Worm (Caenorhabditis elegans) whole organism, L1 larva: ENCODE measurements around the gene scl-5.
A peak's percentile ranks its signal among the peaks of the same experiment; 100 is the strongest.

Experiments
- C04F5.9 ChIP-seq: sonication (generic microtip); optimal IDR thresholded peaks from 2 replicates; lab custom pipeline; 2016; ENCODE audit warnings: missing genetic modification characterization, missing compliant biosample characterization
- C16A3.4 ChIP-seq: fragments of 150-350 bp; optimal IDR thresholded peaks from 2 replicates; lab custom pipeline; 2014; ENCODE audit warnings: missing biosample characterization, missing genetic modification characterization
- aha-1 ChIP-seq: fragments of 150-350 bp; optimal IDR thresholded peaks from 2 replicates; lab custom pipeline; 2014; ENCODE audit warnings: missing biosample characterization, missing genetic modification characterization
- alr-1 ChIP-seq: fragments of 200-800 bp; sonication (Bioruptor generic); optimal IDR thresholded peaks from 2 replicates; lab custom pipeline; 2018; ENCODE audit warnings: borderline replicate concordance, mild to moderate bottlenecking, missing genetic modification characterization, missing compliant biosample characterization
- aly-2 ChIP-seq: fragments of 150-350 bp; optimal IDR thresholded peaks from 2 replicates; lab custom pipeline; 2014; ENCODE audit warnings: missing biosample characterization, missing genetic modification characterization
- blmp-1 ChIP-seq: fragments of 150-350 bp; optimal IDR thresholded peaks from 2 replicates; lab custom pipeline; 2014; ENCODE audit warnings: missing biosample characterization, missing genetic modification characterization
- ceh-88 ChIP-seq: fragments of 200-800 bp; sonication (Bioruptor generic); IDR thresholded peaks from 2 replicates; pipeline ENCODE4 v1.3.6; 2022; ENCODE audit warnings: missing genetic modification characterization, missing compliant biosample characterization
- ceh-90 ChIP-seq: sonication (generic microtip); optimal IDR thresholded peaks from 2 replicates; lab custom pipeline; 2016; ENCODE audit warnings: missing genetic modification characterization, missing compliant biosample characterization
- dpl-1 ChIP-seq, 3 experiments: fragments of 150-350 bp in 2 of 3; sonication (generic microtip) in 1 of 3; optimal IDR thresholded peaks; 2 replicates each; lab custom pipeline; 2014 to 2017; ENCODE audit warnings: missing biosample characterization in 3 of 3, missing genetic modification characterization in 3 of 3, missing genetic modification reagents in 3 of 3
- dsc-1 ChIP-seq: sonication (generic microtip); optimal IDR thresholded peaks from 2 replicates; lab custom pipeline; 2016; ENCODE audit warnings: mild to moderate bottlenecking, missing genetic modification characterization, missing compliant biosample characterization
- efl-1 ChIP-seq, 4 experiments: fragments of 150-350 bp; optimal IDR thresholded peaks in 3 of 4; peaks in 1 of 4; 1 replicate in 1 of 4; 2 replicates in 3 of 4; lab custom pipeline; 2014; ENCODE audit warnings: missing biosample characterization in 2 of 4, missing genetic modification characterization in 2 of 4, missing genetic modification reagents in 2 of 4
- egl-13 ChIP-seq: sonication (generic microtip); optimal IDR thresholded peaks from 2 replicates; lab custom pipeline; 2016; ENCODE audit warnings: missing genotype, missing genetic modification reagents, missing genetic modification characterization, missing compliant biosample characterization
- elt-3 ChIP-seq, 6 experiments: fragments of 150-350 bp in 1 of 6; sonication (generic microtip); optimal IDR thresholded peaks; 2 replicates each; lab custom pipeline; 2017 to 2018; ENCODE audit warnings: missing biosample characterization in 6 of 6, missing genetic modification characterization in 6 of 6, inconsistent platforms in 1 of 6
- fkh-10 ChIP-seq: sonication (generic microtip); optimal IDR thresholded peaks from 2 replicates; lab custom pipeline; 2017; ENCODE audit warnings: missing biosample characterization, missing genetic modification reagents, missing genetic modification characterization
- fkh-4 ChIP-seq: sonication (generic microtip); optimal IDR thresholded peaks from 2 replicates; lab custom pipeline; 2016; ENCODE audit warnings: missing compliant biosample characterization, missing genetic modification characterization, borderline replicate concordance
- fkh-8 ChIP-seq: sonication (generic microtip); optimal IDR thresholded peaks from 2 replicates; lab custom pipeline; 2016; ENCODE audit warnings: mild to moderate bottlenecking, missing genetic modification characterization, missing compliant biosample characterization
- hlh-17 ChIP-seq: fragments of 200-800 bp; sonication (Bioruptor generic); optimal IDR thresholded peaks from 2 replicates; lab custom pipeline; 2018; ENCODE audit warnings: missing genetic modification characterization, mild to moderate bottlenecking, missing compliant biosample characterization, moderate library complexity, borderline replicate concordance
- hpl-2 ChIP-seq: fragments of 150-350 bp; optimal IDR thresholded peaks from 2 replicates; lab custom pipeline; 2014; ENCODE audit warnings: missing biosample characterization, missing genetic modification reagents, missing genetic modification characterization
- irx-1 ChIP-seq: sonication (generic microtip); optimal IDR thresholded peaks from 2 replicates; lab custom pipeline; 2016; ENCODE audit warnings: missing genetic modification characterization, missing compliant biosample characterization
- isw-1 ChIP-seq: fragments of 200-800 bp; sonication (Bioruptor generic); IDR thresholded peaks from 2 replicates; pipeline ENCODE4 v1.3.6; 2022; ENCODE audit warnings: missing genetic modification characterization, missing compliant biosample characterization
- lin-13 ChIP-seq: fragments of 150-350 bp; optimal IDR thresholded peaks from 2 replicates; lab custom pipeline; 2014; ENCODE audit warnings: missing biosample characterization, missing genetic modification reagents, missing genetic modification characterization
- lin-14 ChIP-seq: fragments of 200-800 bp; sonication (Bioruptor generic); optimal IDR thresholded peaks from 2 replicates; lab custom pipeline; 2018; ENCODE audit warnings: mild to moderate bottlenecking, missing genetic modification characterization, moderate library complexity, missing compliant biosample characterization
- lin-15B ChIP-seq: fragments of 150-350 bp; sonication (generic microtip); optimal IDR thresholded peaks from 3 replicates; lab custom pipeline; 2014; ENCODE audit warnings: missing biosample characterization, missing genetic modification characterization
- lin-35 ChIP-seq, 2 experiments: fragments of 150-350 bp; optimal IDR thresholded peaks; 2 replicates each; lab custom pipeline; 2014; ENCODE audit warnings: missing biosample characterization in 2 of 2, missing genetic modification characterization in 2 of 2, missing genetic modification reagents in 2 of 2
- lsy-2 ChIP-seq, 2 experiments: fragments of 150-350 bp; optimal IDR thresholded peaks; 2 replicates each; lab custom pipeline; 2014; ENCODE audit warnings: missing biosample characterization in 2 of 2, missing genetic modification characterization in 2 of 2
- mdl-1 ChIP-seq, 2 experiments: fragments of 150-350 bp; optimal IDR thresholded peaks; 2 replicates each; lab custom pipeline; 2014 to 2017; ENCODE audit warnings: missing biosample characterization in 2 of 2, missing genetic modification characterization in 2 of 2, inconsistent platforms in 1 of 2
- mef-2 ChIP-seq: fragments of 150-350 bp; optimal IDR thresholded peaks from 2 replicates; lab custom pipeline; 2014; ENCODE audit warnings: missing biosample characterization, missing genetic modification characterization
- nhr-11 ChIP-seq: fragments of 150-350 bp; optimal IDR thresholded peaks from 2 replicates; lab custom pipeline; 2014; ENCODE audit warnings: missing biosample characterization, missing genetic modification characterization
- nhr-19 ChIP-seq: fragments of 200-800 bp; sonication (Bioruptor generic); conservative IDR thresholded peaks from 2 replicates; pipeline ENCODE4 v1.3.6; 2022; ENCODE audit warnings: missing genetic modification characterization, missing compliant biosample characterization
- nhr-20 ChIP-seq: sonication (generic microtip); optimal IDR thresholded peaks from 2 replicates; lab custom pipeline; 2016; ENCODE audit warnings: mild to moderate bottlenecking, missing genetic modification characterization, missing compliant biosample characterization
- nhr-28 ChIP-seq: fragments of 150-350 bp; optimal IDR thresholded peaks from 2 replicates; lab custom pipeline; 2014; ENCODE audit warnings: missing biosample characterization, missing genetic modification characterization
- nhr-47 ChIP-seq: sonication (generic microtip); optimal IDR thresholded peaks from 2 replicates; lab custom pipeline; 2016; ENCODE audit warnings: mild to moderate bottlenecking, missing genetic modification characterization, moderate library complexity, missing compliant biosample characterization
- nhr-71 ChIP-seq: sonication (generic microtip); optimal IDR thresholded peaks from 2 replicates; lab custom pipeline; 2016; ENCODE audit warnings: mild to moderate bottlenecking, missing genetic modification characterization, moderate library complexity, missing compliant biosample characterization
- nhr-76 ChIP-seq: sonication (generic microtip); optimal IDR thresholded peaks from 2 replicates; lab custom pipeline; 2017; ENCODE audit warnings: missing biosample characterization, missing genetic modification characterization
- nhr-77 ChIP-seq: fragments of 150-350 bp; optimal IDR thresholded peaks from 2 replicates; lab custom pipeline; 2014; ENCODE audit warnings: missing biosample characterization, missing genetic modification characterization
- rnt-1 ChIP-seq: sonication (generic microtip); optimal IDR thresholded peaks from 2 replicates; lab custom pipeline; 2016; ENCODE audit warnings: mild to moderate bottlenecking, missing genetic modification characterization, moderate library complexity, missing compliant biosample characterization
- snpc-4 ChIP-seq: fragments of 150-350 bp; optimal IDR thresholded peaks from 2 replicates; lab custom pipeline; 2014; ENCODE audit warnings: missing biosample characterization, missing genetic modification characterization
- snu-23 ChIP-seq: sonication (generic microtip); optimal IDR thresholded peaks from 2 replicates; lab custom pipeline; 2016; ENCODE audit warnings: missing genetic modification characterization, missing compliant biosample characterization
- sox-4 ChIP-seq: sonication (generic microtip); optimal IDR thresholded peaks from 2 replicates; lab custom pipeline; 2016; ENCODE audit warnings: missing genetic modification characterization, missing compliant biosample characterization
- sptf-1 ChIP-seq: fragments of 150-350 bp; optimal IDR thresholded peaks from 2 replicates; lab custom pipeline; 2014; ENCODE audit warnings: missing biosample characterization, missing genetic modification characterization
- swsn-7 ChIP-seq: sonication (generic microtip); optimal IDR thresholded peaks from 2 replicates; lab custom pipeline; 2016; ENCODE audit warnings: missing genetic modification characterization, missing compliant biosample characterization
- unc-130 ChIP-seq: fragments of 150-350 bp; optimal IDR thresholded peaks from 2 replicates; lab custom pipeline; 2017; ENCODE audit warnings: missing biosample characterization, missing genetic modification characterization, inconsistent platforms
- unc-62 ChIP-seq: fragments of 150-350 bp; optimal IDR thresholded peaks from 2 replicates; lab custom pipeline; 2014; ENCODE audit warnings: missing biosample characterization, missing genetic modification reagents, missing genetic modification characterization
- vab-15 ChIP-seq: sonication (generic microtip); optimal IDR thresholded peaks from 2 replicates; lab custom pipeline; 2017; ENCODE audit warnings: missing genotype, mild to moderate bottlenecking, missing genetic modification characterization, missing compliant biosample characterization
- xbp-1 ChIP-seq: sonication (generic microtip); optimal IDR thresholded peaks from 2 replicates; lab custom pipeline; 2016; ENCODE audit warnings: missing genetic modification characterization, missing compliant biosample characterization
- ztf-4 ChIP-seq: fragments of 150-350 bp; optimal IDR thresholded peaks from 2 replicates; lab custom pipeline; 2014; ENCODE audit warnings: missing biosample characterization, missing genetic modification characterization

scl-5 gene

ce11 chrIV:13109751-13110150 lies 45.9 kb downstream of the scl-5 start, which contains the start of gene best-1 (continued):
- TF ChIP-seq elt-3 (tag; optimal IDR thresholded peaks at IDR 0.05; lab: Kevin White, UChicago) (peak in 4 of 6 experiments; percentile 34 to 69 (median 50)), hlh-17 (no peak), efl-1 (optimal IDR thresholded peaks at IDR 0.05; lab: Kevin White, UChicago) (no peak), efl-1 (GFP tag; optimal IDR thresholded peaks at IDR 0.05 in 1 of 2; lab: Kevin White, UChicago) (no peak), sptf-1 (tag; lab: Kevin White, UChicago) (no peak)

- peak in 1 of 2 experiments; percentile 19 for TF ChIP-seq lsy-2 (tag; optimal IDR thresholded peaks at IDR 0.05; lab: Kevin White, UChicago)
- TF ChIP-seq C04F5.9 (tag; lab: Kevin White, UChicago), result no peak
- no peak for TF ChIP-seq rnt-1 (tag; lab: Kevin White, UChicago)
- TF ChIP-seq lin-14 (GFP tag; lab: Kevin White, UChicago), result peak; percentile 11
- no peak for TF ChIP-seq hpl-2 (GFP tag; lab: Kevin White, UChicago)
- no peak for TF ChIP-seq alr-1 (tag; lab: Kevin White, UChicago)
- no peak for TF ChIP-seq sox-4 (tag; lab: Kevin White, UChicago)
- TF ChIP-seq ztf-4 (tag; lab: Kevin White, UChicago), result no peak
- peak; percentile 27; the same call in 1 of the 2 replicates for TF ChIP-seq nhr-19
- no peak for TF ChIP-seq nhr-76
- TF ChIP-seq swsn-7 (tag; lab: Kevin White, UChicago), result no peak
- TF ChIP-seq lin-13, result no peak
- TF ChIP-seq mef-2 (tag; lab: Kevin White, UChicago), result no peak
- no peak for TF ChIP-seq unc-62 (GFP tag; lab: Kevin White, UChicago)
- TF ChIP-seq blmp-1 (tag; lab: Kevin White, UChicago), result peak; percentile 74
- TF ChIP-seq snu-23 (GFP tag; lab: Kevin White, UChicago), result peak; percentile 15
- no peak for TF ChIP-seq nhr-28
- peak in 3 of 6 experiments; percentile 66 to 82 (median 66) for TF ChIP-seq elt-3 (tag; optimal IDR thresholded peaks at IDR 0.05; lab: Kevin White, UChicago)
- peak; percentile 19 for TF ChIP-seq nhr-20 (tag; lab: Kevin White, UChicago)
- TF ChIP-seq aha-1 (tag; lab: Kevin White, UChicago), result no peak
- TF ChIP-seq nhr-47 (tag; lab: Kevin White, UChicago), result no peak
- no peak for TF ChIP-seq hlh-17
- no peak for TF ChIP-seq fkh-8 (tag; lab: Kevin White, UChicago)
- no peak for TF ChIP-seq fkh-4 (tag; lab: Kevin White, UChicago)
- peak; percentile 1 for TF ChIP-seq unc-130 (tag; lab: Kevin White, UChicago)
- TF ChIP-seq dpl-1 (GFP tag; optimal IDR thresholded peaks at IDR 0.05; lab: Kevin White, UChicago), result no peak
- no peak for TF ChIP-seq snpc-4
- TF ChIP-seq irx-1, result no peak
- TF ChIP-seq C16A3.4 (tag; lab: Kevin White, UChicago), result no peak
- TF ChIP-seq xbp-1 (tag; lab: Kevin White, UChicago), result no peak
- TF ChIP-seq nhr-11, result no peak
- TF ChIP-seq ceh-90 (tag; lab: Kevin White, UChicago), result no peak
- no peak for TF ChIP-seq lin-35 (GFP tag; optimal IDR thresholded peaks at IDR 0.05; lab: Kevin White, UChicago)
These were observed 47.1 kb downstream of the scl-5 start for ce11 chrIV:13110876-13111275.

ce11 chrIV:13112982-13113381 lies 49.2 kb downstream of the scl-5 start, which contains the start of gene best-2:
TSS of gene best-2 (minus strand) at chrIV:13113082.
- TF ChIP-seq nhr-71 (tag; lab: Kevin White, UChicago) (no peak), ceh-90 (tag; lab: Kevin White, UChicago) (no peak), egl-13 (tag; lab: Kevin White, UChicago) (no peak), mdl-1 (tag; optimal IDR thresholded peaks at IDR 0.05; lab: Kevin White, UChicago) (no peak), nhr-47 (tag; lab: Kevin White, UChicago) (no peak), vab-15 (tag; lab: Kevin White, UChicago) (no peak), fkh-10 (no peak), lin-35 (GFP tag; optimal IDR thresholded peaks at IDR 0.05; lab: Kevin White, UChicago) (no peak), snu-23 (GFP tag; lab: Kevin White, UChicago) (no peak), lin-15B (tag; lab: Kevin White, UChicago) (no peak), dsc-1 (tag; lab: Kevin White, UChicago) (no peak), elt-3 (tag; optimal IDR thresholded peaks at IDR 0.05; lab: Kevin White, UChicago) (no peak), nhr-77 (no peak), isw-1 (GFP tag; lab: Robert Waterston, UW) (no peak), nhr-28 (no peak), aly-2 (tag; lab: Kevin White, UChicago) (no peak), C04F5.9 (tag; lab: Kevin White, UChicago) (no peak), ceh-88 (GFP tag; lab: Robert Waterston, UW) (no peak)
- TF ChIP-seq, all 84 proteins: peak for 0
